Fruit fly (Drosophila melanogaster) whole organism, embryonic: ENCODE measurements around the gene rasp.

Experiments used
- Antp ChIP-seq: fragments of 200-800 bp; sonication (Bioruptor generic); optimal IDR thresholded peaks from 3 replicates; lab custom pipeline; 2016; ENCODE audit warnings: missing biosample characterization, missing genetic modification characterization
- Atf6 ChIP-seq: fragments of 200-800 bp; sonication (Bioruptor generic); IDR thresholded peaks from 2 replicates; pipeline ENCODE4 v1.3.6; 2022; ENCODE audit warnings: missing biosample characterization, missing genetic modification characterization
- Awh ChIP-seq: fragments of 200-800 bp; sonication (Bioruptor generic); IDR thresholded peaks from 2 replicates; pipeline ENCODE4, ENCODE4 v1.3.6; 2022; ENCODE audit warnings: missing biosample characterization, missing genetic modification characterization
- BtbVII ChIP-seq: fragments of 200-800 bp; sonication (Bioruptor generic); optimal IDR thresholded peaks from 3 replicates; lab custom pipeline; 2017; ENCODE audit warnings: missing biosample characterization, mild to moderate bottlenecking, missing genetic modification characterization
- CG10147 ChIP-seq: fragments of 200-800 bp; sonication (Bioruptor generic); optimal IDR thresholded peaks from 2 replicates; lab custom pipeline; 2019; ENCODE audit warnings: missing biosample characterization, mild to moderate bottlenecking, missing genetic modification characterization, moderate library complexity
- CG10209 ChIP-seq: fragments of 200-800 bp; sonication (Bioruptor generic); optimal IDR thresholded peaks from 3 replicates; lab custom pipeline; 2017; ENCODE audit warnings: missing biosample characterization, mild to moderate bottlenecking, missing genetic modification characterization, missing genetic modification reagents
- CG11723 ChIP-seq: fragments of 200-800 bp; sonication (Bioruptor generic); optimal IDR thresholded peaks from 2 replicates; lab custom pipeline; 2017; ENCODE audit warnings: missing biosample characterization, mild to moderate bottlenecking, missing genetic modification characterization
- CG13624 ChIP-seq: fragments of 200-800 bp; sonication (Bioruptor generic); optimal IDR thresholded peaks from 2 replicates; lab custom pipeline; 2016; ENCODE audit warnings: missing biosample characterization, missing genetic modification characterization
- CG16815 ChIP-seq: fragments of 200-800 bp; sonication (Bioruptor generic); optimal IDR thresholded peaks from 3 replicates; lab custom pipeline; 2017; ENCODE audit warnings: missing biosample characterization, mild to moderate bottlenecking, missing genetic modification characterization
- CG17328 ChIP-seq: fragments of 200-800 bp; sonication (Bioruptor generic); IDR thresholded peaks from 2 replicates; pipeline ENCODE4 v1.3.6; 2022; ENCODE audit warnings: missing biosample characterization, missing genetic modification characterization
- CG42726 ChIP-seq: fragments of 200-800 bp; sonication (Bioruptor generic); IDR thresholded peaks from 2 replicates; pipeline ENCODE4 v1.3.6; 2022; ENCODE audit warnings: missing biosample characterization, missing genetic modification characterization; ENCODE audit not compliant: partially characterized antibody
- CG6654 ChIP-seq: fragments of 200-800 bp; sonication (Bioruptor generic); optimal IDR thresholded peaks from 2 replicates; lab custom pipeline; 2017; ENCODE audit warnings: missing biosample characterization, mild to moderate bottlenecking, missing genetic modification characterization
- CG6683 ChIP-seq: fragments of 200-800 bp; sonication (Bioruptor generic); optimal IDR thresholded peaks from 2 replicates; lab custom pipeline; 2017; ENCODE audit warnings: missing biosample characterization, mild to moderate bottlenecking, missing genetic modification characterization, missing genetic modification reagents
- CG6689 ChIP-seq: fragments of 200-800 bp; sonication (Bioruptor generic); IDR thresholded peaks from 2 replicates; pipeline ENCODE4 v1.3.6; 2022; ENCODE audit warnings: missing biosample characterization, missing genetic modification characterization
- CG7745 ChIP-seq: fragments of 200-800 bp; sonication (Bioruptor generic); optimal IDR thresholded peaks from 2 replicates; lab custom pipeline; 2018; ENCODE audit warnings: missing biosample characterization, mild to moderate bottlenecking, missing genetic modification characterization, moderate library complexity
- CG8765 ChIP-seq: fragments of 200-800 bp; sonication (Bioruptor generic); IDR thresholded peaks from 2 replicates; pipeline ENCODE4 v1.3.6; 2022; ENCODE audit warnings: missing biosample characterization, missing genetic modification characterization
- Dip2 ChIP-seq: fragments of 200-800 bp; sonication (Bioruptor generic); IDR thresholded peaks from 2 replicates; pipeline ENCODE4 v1.3.6; 2022; ENCODE audit warnings: missing biosample characterization, missing genetic modification characterization
- Fer3 ChIP-seq: fragments of 200-800 bp; sonication (Bioruptor generic); optimal IDR thresholded peaks from 2 replicates; lab custom pipeline; 2018; ENCODE audit warnings: missing biosample characterization, mild to moderate bottlenecking, missing genetic modification characterization, moderate library complexity
- Gug ChIP-seq: fragments of 200-800 bp; sonication (Bioruptor generic); IDR thresholded peaks from 4 replicates; pipeline ENCODE4 v1.3.6; 2022; ENCODE audit warnings: missing biosample characterization, missing genetic modification characterization
- HLH54F ChIP-seq: fragments of 200-800 bp; sonication (Bioruptor generic); optimal IDR thresholded peaks from 3 replicates; lab custom pipeline; 2016; ENCODE audit warnings: missing biosample characterization, missing genetic modification characterization
- HLHmδ ChIP-seq: fragments of 200-800 bp; sonication (Bioruptor generic); optimal IDR thresholded peaks from 2 replicates; lab custom pipeline; 2018; ENCODE audit warnings: missing biosample characterization, mild to moderate bottlenecking, missing genetic modification characterization, moderate library complexity
- Lpt ChIP-seq: fragments of >200 bp; optimal IDR thresholded peaks from 2 replicates; lab custom pipeline; 2018; ENCODE audit warnings: missing biosample characterization, missing genetic modification characterization
- MESR4 ChIP-seq: fragments of 200-800 bp; sonication (Bioruptor generic); optimal IDR thresholded peaks from 2 replicates; lab custom pipeline; 2018; ENCODE audit warnings: missing biosample characterization, mild to moderate bottlenecking, missing genetic modification characterization, moderate library complexity
- MTF-1 ChIP-seq: fragments of 200-800 bp; sonication (Bioruptor generic); optimal IDR thresholded peaks from 2 replicates; lab custom pipeline; 2018; ENCODE audit warnings: missing biosample characterization, mild to moderate bottlenecking, missing genetic modification characterization, borderline replicate concordance
- NC2α ChIP-seq: fragments of 200-800 bp; sonication (Bioruptor generic); optimal IDR thresholded peaks from 2 replicates; lab custom pipeline; 2016; ENCODE audit warnings: missing biosample characterization, missing genetic modification characterization
- Optix ChIP-seq: fragments of 200-800 bp; sonication (Bioruptor generic); IDR thresholded peaks from 3 replicates; pipeline ENCODE4 v1.3.6; 2022; ENCODE audit warnings: missing biosample characterization, missing genetic modification characterization
- Scr ChIP-seq: fragments of 200-800 bp; sonication (Bioruptor generic); IDR thresholded peaks from 2 replicates; pipeline ENCODE4 v1.3.6; 2022; ENCODE audit warnings: missing biosample characterization, missing genetic modification characterization; ENCODE audit not compliant: partially characterized antibody
- ac ChIP-seq: fragments of 200-800 bp; sonication (Bioruptor generic); optimal IDR thresholded peaks from 3 replicates; lab custom pipeline; 2017; ENCODE audit warnings: missing biosample characterization, mild to moderate bottlenecking, missing genetic modification characterization
- chif ChIP-seq, 2 experiments: fragments of 200-800 bp; sonication (Bioruptor generic); optimal IDR thresholded peaks; 3 replicates each; lab custom pipeline; 2016; ENCODE audit warnings: missing biosample characterization in 2 of 2, missing genetic modification characterization in 2 of 2
- ci ChIP-seq: fragments of 200-800 bp; sonication (Bioruptor generic); IDR thresholded peaks from 3 replicates; pipeline ENCODE4 v1.3.6; 2022; ENCODE audit warnings: missing biosample characterization, missing genetic modification characterization
- crol ChIP-seq: fragments of 200-800 bp; sonication (Bioruptor generic); IDR thresholded peaks from 2 replicates; pipeline ENCODE4 v1.3.6; 2022; ENCODE audit warnings: missing biosample characterization, missing genetic modification characterization
- eyg ChIP-seq: fragments of 200-800 bp; sonication (Bioruptor generic); optimal IDR thresholded peaks from 3 replicates; lab custom pipeline; 2016; ENCODE audit warnings: missing biosample characterization, missing genetic modification characterization
- fd64A ChIP-seq: fragments of 200-800 bp; sonication (Bioruptor generic); optimal IDR thresholded peaks from 3 replicates; lab custom pipeline; 2018; ENCODE audit warnings: missing biosample characterization, mild to moderate bottlenecking, missing genetic modification characterization
- fd96Cb ChIP-seq: fragments of 200-800 bp; sonication (Bioruptor generic); optimal IDR thresholded peaks from 2 replicates; lab custom pipeline; 2018; ENCODE audit warnings: missing biosample characterization, mild to moderate bottlenecking, missing genetic modification characterization, moderate library complexity
- grau ChIP-seq: fragments of 200-800 bp; optimal IDR thresholded peaks from 3 replicates; lab custom pipeline; 2019; ENCODE audit warnings: missing biosample characterization, mild to moderate bottlenecking, missing genetic modification characterization, moderate library complexity
- jigr1 ChIP-seq: fragments of 200-800 bp; sonication (Bioruptor generic); IDR thresholded peaks from 3 replicates; pipeline ENCODE4 v1.3.6; 2022; ENCODE audit warnings: missing biosample characterization, missing genetic modification characterization
- lbe ChIP-seq: fragments of 200-800 bp; sonication (Bioruptor generic); optimal IDR thresholded peaks from 2 replicates; lab custom pipeline; 2016; ENCODE audit warnings: missing biosample characterization, mild to moderate bottlenecking, missing genetic modification characterization
- mirr ChIP-seq: fragments of 200-800 bp; sonication (Bioruptor generic); optimal IDR thresholded peaks from 3 replicates; lab custom pipeline; 2018; ENCODE audit warnings: missing biosample characterization, mild to moderate bottlenecking, missing genetic modification characterization
- mld ChIP-seq: fragments of 200-800 bp; sonication (Bioruptor generic); IDR thresholded peaks from 3 replicates; pipeline ENCODE4 v1.3.6; 2022; ENCODE audit warnings: missing biosample characterization, missing genetic modification characterization; ENCODE audit not compliant: partially characterized antibody
- oc ChIP-seq: fragments of 200-800 bp; sonication (Bioruptor generic); optimal IDR thresholded peaks from 2 replicates; lab custom pipeline; 2018; ENCODE audit warnings: missing biosample characterization, mild to moderate bottlenecking, missing genetic modification characterization, moderate library complexity
- prd ChIP-seq, 3 experiments: fragments of >200 bp in 2 of 3; fragments of 200-800 bp in 1 of 3; sonication (Bioruptor generic) in 1 of 3; optimal IDR thresholded peaks in 2 of 3; IDR thresholded peaks in 1 of 3; 2 replicates in 2 of 3; 3 replicates in 1 of 3; pipeline versions ENCODE4 v1.3.6 to Lab custom; 2017 to 2022; ENCODE audit warnings: missing biosample characterization in 1 of 3, missing genetic modification characterization in 1 of 3
- sc ChIP-seq, 3 experiments: fragments of >200 bp in 2 of 3; fragments of 200-800 bp in 1 of 3; sonication (Bioruptor generic) in 1 of 3; optimal IDR thresholded peaks; 2 replicates in 2 of 3; 3 replicates in 1 of 3; lab custom pipeline; 2017; ENCODE audit warnings: mild to moderate bottlenecking in 1 of 3, missing biosample characterization in 1 of 3, missing genetic modification characterization in 1 of 3, missing genetic modification reagents in 1 of 3
- sna ChIP-seq: fragments of 200-800 bp; sonication (Bioruptor generic); IDR thresholded peaks from 2 replicates; pipeline ENCODE4 v1.3.6; 2022; ENCODE audit warnings: missing biosample characterization, missing genetic modification characterization; ENCODE audit not compliant: partially characterized antibody
- sqz ChIP-seq: fragments of 200-800 bp; sonication (Bioruptor generic); optimal IDR thresholded peaks from 3 replicates; lab custom pipeline; 2018; ENCODE audit warnings: missing biosample characterization, mild to moderate bottlenecking, missing genetic modification characterization
- sr ChIP-seq: fragments of 200-800 bp; sonication (Bioruptor generic); IDR thresholded peaks from 3 replicates; pipeline ENCODE4 v1.3.6; 2022; ENCODE audit warnings: missing biosample characterization, missing genetic modification characterization
- tna ChIP-seq: fragments of 200-800 bp; sonication (Bioruptor generic); IDR thresholded peaks from 2 replicates; pipeline ENCODE4 v1.3.6; 2022; ENCODE audit warnings: missing biosample characterization, missing genetic modification characterization; ENCODE audit not compliant: partially characterized antibody
- ttk ChIP-seq: fragments of 200-800 bp; sonication (Bioruptor generic); IDR thresholded peaks from 2 replicates; pipeline ENCODE4 v2.1.2; 2022; ENCODE audit warnings: missing biosample characterization, missing genetic modification characterization
- tx ChIP-seq: fragments of 200-800 bp; sonication (Bioruptor generic); optimal IDR thresholded peaks from 2 replicates; lab custom pipeline; 2016; ENCODE audit warnings: missing biosample characterization, missing genetic modification characterization
- zfh1 ChIP-seq: fragments of 200-800 bp; sonication (Bioruptor generic); IDR thresholded peaks from 3 replicates; pipeline ENCODE4 v1.3.6; 2022; ENCODE audit warnings: missing biosample characterization, missing genetic modification characterization
- zfh2 ChIP-seq: fragments of 200-800 bp; sonication (Bioruptor generic); optimal IDR thresholded peaks from 2 replicates; lab custom pipeline; 2016; ENCODE audit warnings: missing biosample characterization, missing genetic modification characterization

The rasp gene

dm6 chr3L:3127544-3127943, 34.4 kb upstream of the rasp start, which contains the start of gene promL (continued):
- no peak for TF ChIP-seq CG16815 (GFP tag; lab: Kevin White, UChicago)
- TF ChIP-seq Atf6 = no peak
- TF ChIP-seq Lpt (GFP tag; lab: Kevin White, UChicago) = no peak
- peak; percentile 54 for TF ChIP-seq lbe (GFP tag; lab: Kevin White, UChicago)
- peak; percentile 48; the same call in 1 of the 2 replicates for TF ChIP-seq CG42726 (GFP tag; lab: Robert Waterston, UW)
- TF ChIP-seq CG17328 (GFP tag; lab: Robert Waterston, UW) = peak; percentile 39; the same call in 1 of the 2 replicates
- TF ChIP-seq crol (GFP tag; lab: Robert Waterston, UW) = no peak
- TF ChIP-seq CG6654 (GFP tag; lab: Kevin White, UChicago) = no peak
- no peak for TF ChIP-seq CG8765 (GFP tag; lab: Robert Waterston, UW)
- TF ChIP-seq sc (optimal IDR thresholded peaks at IDR 0.05; lab: Kevin White, UChicago) = no peak
- no peak for TF ChIP-seq sc (GFP tag; optimal IDR thresholded peaks at IDR 0.05; lab: Kevin White, UChicago)
- peak; percentile 44 for TF ChIP-seq CG10209
- TF ChIP-seq BtbVII (GFP tag; lab: Kevin White, UChicago) = peak; percentile 20
- TF ChIP-seq fd96Cb (tag; lab: Kevin White, UChicago) = no peak
- no peak for TF ChIP-seq ac
- peak; percentile 47 for TF ChIP-seq mirr (GFP tag; lab: Kevin White, UChicago)
- peak; percentile 28 for TF ChIP-seq CG11723
- TF ChIP-seq Scr = peak; percentile 17; the same call in 1 of the 2 replicates
- no peak for TF ChIP-seq ttk (GFP tag; lab: Robert Waterston, UW)
- TF ChIP-seq sr (GFP tag; lab: Robert Waterston, UW) = no peak
- no peak for TF ChIP-seq HLHmδ (GFP tag; lab: Kevin White, UChicago)
- peak; percentile 55 for TF ChIP-seq MTF-1 (GFP tag; lab: Kevin White, UChicago)
- TF ChIP-seq CG6683 (GFP tag; lab: Kevin White, UChicago) = no peak
- TF ChIP-seq zfh1 (GFP tag; lab: Robert Waterston, UW) = peak; percentile 64; the same call in 2 of the 3 replicates
- TF ChIP-seq Awh (GFP tag; lab: Robert Waterston, UW) = no peak
- peak; percentile 89 for TF ChIP-seq ci (GFP tag; lab: Robert Waterston, UW)
- TF ChIP-seq grau (tag; lab: Kevin White, UChicago) = peak; percentile 50
- no peak for TF ChIP-seq tna
- TF ChIP-seq oc (tag; lab: Kevin White, UChicago) = peak; percentile 24
- no peak for TF ChIP-seq mld (GFP tag; lab: Robert Waterston, UW)
- TF ChIP-seq prd (optimal IDR thresholded peaks at IDR 0.05; lab: Kevin White, UChicago) = no peak
- TF ChIP-seq prd (GFP tag; IDR thresholded peaks at IDR 0.05; lab: Robert Waterston, UW) = no peak
- TF ChIP-seq HLH54F = peak; percentile 42
- TF ChIP-seq Dip2 (GFP tag; lab: Robert Waterston, UW) = no peak
- peak; percentile 89 for TF ChIP-seq MESR4 (GFP tag; lab: Kevin White, UChicago)
- peak; percentile 12 to 38 for TF ChIP-seq chif (GFP tag; optimal IDR thresholded peaks at IDR 0.05; lab: Kevin White, UChicago)
- peak; percentile 64 for TF ChIP-seq CG10147 (GFP tag; lab: Kevin White, UChicago)
- TF ChIP-seq zfh2 (GFP tag; lab: Kevin White, UChicago) = peak; percentile 6
- no peak for TF ChIP-seq Optix (GFP tag; lab: Robert Waterston, UW)
- no peak for TF ChIP-seq NC2α (GFP tag; lab: Kevin White, UChicago)
- no peak for TF ChIP-seq tx (GFP tag; lab: Kevin White, UChicago)
- TF ChIP-seq eyg (GFP tag; lab: Kevin White, UChicago) = peak; percentile 78
- TF ChIP-seq sna (GFP tag; lab: Robert Waterston, UW) = no peak
- peak; percentile 68 for TF ChIP-seq CG13624 (GFP tag; lab: Kevin White, UChicago)
- TF ChIP-seq Fer3 (tag; lab: Kevin White, UChicago) = peak; percentile 53
- TF ChIP-seq CG7745 = no peak
- no peak for TF ChIP-seq Gug (GFP tag; lab: Robert Waterston, UW)
- no peak for TF ChIP-seq CG6689
- TF ChIP-seq sqz (GFP tag; lab: Kevin White, UChicago) = peak; percentile 40
- TF ChIP-seq Antp (GFP tag; lab: Kevin White, UChicago) = no peak
- no peak for TF ChIP-seq jigr1 (GFP tag; lab: Robert Waterston, UW)
- peak; percentile 41 for TF ChIP-seq fd64A
